Fruit fly (Drosophila melanogaster) whole organism, embryonic: Measurements from ENCODE around the gene dpp.

Experiments
- Awh ChIP-seq: fragments of 200-800 bp; sonication (Bioruptor generic); IDR thresholded peaks from 2 replicates; pipeline ENCODE4, ENCODE4 v1.3.6; 2022; ENCODE audit warnings: missing biosample characterization, missing genetic modification characterization
- B-H1 ChIP-seq: fragments of 200-800 bp; sonication (Bioruptor generic); IDR thresholded peaks from 3 replicates; pipeline ENCODE4 v1.3.6; 2022; ENCODE audit warnings: missing biosample characterization, missing genetic modification characterization
- BtbVII ChIP-seq: fragments of 200-800 bp; sonication (Bioruptor generic); optimal IDR thresholded peaks from 3 replicates; lab custom pipeline; 2017; ENCODE audit warnings: missing biosample characterization, mild to moderate bottlenecking, missing genetic modification characterization
- CG10209 ChIP-seq: fragments of 200-800 bp; sonication (Bioruptor generic); optimal IDR thresholded peaks from 3 replicates; lab custom pipeline; 2017; ENCODE audit warnings: missing biosample characterization, mild to moderate bottlenecking, missing genetic modification characterization, missing genetic modification reagents
- CG10366 ChIP-seq: fragments of 200-800 bp; sonication (Bioruptor generic); IDR thresholded peaks from 2 replicates; pipeline ENCODE4 v1.3.6; 2022; ENCODE audit warnings: missing biosample characterization, missing genetic modification characterization
- CG11504 ChIP-seq: fragments of 200-800 bp; sonication (Bioruptor generic); optimal IDR thresholded peaks from 3 replicates; lab custom pipeline; 2019; ENCODE audit warnings: missing biosample characterization, mild to moderate bottlenecking, missing genetic modification characterization, moderate library complexity
- CG11560 ChIP-seq: fragments of 200-800 bp; sonication (Bioruptor generic); IDR thresholded peaks from 3 replicates; pipeline ENCODE4 v1.3.6; 2022; ENCODE audit warnings: missing biosample characterization, missing genetic modification characterization
- CG11696 ChIP-seq: fragments of 200-800 bp; sonication (Bioruptor generic); IDR thresholded peaks from 2 replicates; pipeline ENCODE4 v1.3.6; 2022; ENCODE audit warnings: missing biosample characterization, missing genetic modification characterization
- CG12104 ChIP-seq: fragments of 200-800 bp; sonication (Bioruptor generic); optimal IDR thresholded peaks from 3 replicates; lab custom pipeline; 2016; ENCODE audit warnings: missing biosample characterization, missing genetic modification characterization
- CG13287 ChIP-seq: fragments of 200-800 bp; sonication (Bioruptor generic); IDR thresholded peaks from 2 replicates; pipeline ENCODE4 v1.3.6; 2022; ENCODE audit warnings: missing biosample characterization, missing genetic modification characterization; ENCODE audit not compliant: partially characterized antibody
- CG13424 ChIP-seq: fragments of 200-800 bp; sonication (Bioruptor generic); optimal IDR thresholded peaks from 2 replicates; lab custom pipeline; 2019; ENCODE audit warnings: missing biosample characterization, mild to moderate bottlenecking, missing genetic modification characterization, moderate library complexity
- CG14050 ChIP-seq: fragments of 200-800 bp; sonication (Bioruptor generic); IDR thresholded peaks from 3 replicates; pipeline ENCODE4 v1.3.6; 2022; ENCODE audit warnings: missing biosample characterization, missing genetic modification characterization
- CG1529 ChIP-seq: fragments of 200-800 bp; sonication (Bioruptor generic); optimal IDR thresholded peaks from 3 replicates; lab custom pipeline; 2018; ENCODE audit warnings: missing biosample characterization, missing genetic modification characterization
- CG17186 ChIP-seq: fragments of 200-800 bp; sonication (Bioruptor generic); optimal IDR thresholded peaks from 3 replicates; lab custom pipeline; 2017; ENCODE audit warnings: missing biosample characterization, missing genetic modification reagents, missing genetic modification characterization
- CG17912 ChIP-seq: fragments of 200-800 bp; sonication (Bioruptor generic); optimal IDR thresholded peaks from 2 replicates; lab custom pipeline; 2018; ENCODE audit warnings: missing biosample characterization, mild to moderate bottlenecking, missing genetic modification characterization
- CG3281 ChIP-seq: fragments of 200-800 bp; sonication (Bioruptor generic); optimal IDR thresholded peaks from 3 replicates; lab custom pipeline; 2017; ENCODE audit warnings: missing biosample characterization, mild to moderate bottlenecking, missing genetic modification characterization
- CG4282 ChIP-seq: fragments of 200-800 bp; sonication (Bioruptor generic); optimal IDR thresholded peaks from 2 replicates; lab custom pipeline; 2016; ENCODE audit warnings: missing biosample characterization, missing genetic modification characterization
- CG43689 ChIP-seq: fragments of 200-800 bp; sonication (Bioruptor generic); IDR thresholded peaks from 2 replicates; pipeline ENCODE4 v1.3.6; 2022; ENCODE audit warnings: missing biosample characterization, missing genetic modification characterization
- CG4424 ChIP-seq: fragments of 200-800 bp; sonication (Bioruptor generic); optimal IDR thresholded peaks from 3 replicates; lab custom pipeline; 2016; ENCODE audit warnings: missing biosample characterization, missing genetic modification characterization
- CG4820 ChIP-seq: fragments of 200-800 bp; sonication (Bioruptor generic); optimal IDR thresholded peaks from 3 replicates; lab custom pipeline; 2016; ENCODE audit warnings: missing biosample characterization, missing genetic modification characterization
- CG5245 ChIP-seq: fragments of 200-800 bp; sonication (Bioruptor generic); optimal IDR thresholded peaks from 3 replicates; lab custom pipeline; 2016; ENCODE audit warnings: missing biosample characterization, missing genetic modification characterization
- Eip74EF ChIP-seq, 2 experiments: fragments of 200-800 bp in 1 of 2; fragments of >200 bp in 1 of 2; sonication (Bioruptor generic) in 1 of 2; optimal IDR thresholded peaks; 2 replicates each; lab custom pipeline; 2017 to 2019; ENCODE audit warnings: missing biosample characterization in 2 of 2, missing genetic modification characterization in 2 of 2, mild to moderate bottlenecking in 1 of 2, moderate library complexity in 1 of 2
- Ets97D ChIP-seq: fragments of 200-800 bp; sonication (Bioruptor generic); optimal IDR thresholded peaks from 3 replicates; lab custom pipeline; 2016; ENCODE audit warnings: missing biosample characterization, missing genetic modification characterization
- HLH3B ChIP-seq: fragments of 200-800 bp; sonication (Bioruptor generic); IDR thresholded peaks from 2 replicates; pipeline ENCODE4 v1.3.6; 2022; ENCODE audit warnings: missing biosample characterization, missing genetic modification characterization
- HmgZ ChIP-seq: fragments of 200-800 bp; sonication (Bioruptor generic); optimal IDR thresholded peaks from 2 replicates; lab custom pipeline; 2018; ENCODE audit warnings: missing biosample characterization, mild to moderate bottlenecking, missing genetic modification characterization
- Hr51 ChIP-seq, 2 experiments: fragments of 200-800 bp; sonication (Bioruptor generic); optimal IDR thresholded peaks; 2 replicates in 1 of 2; 3 replicates in 1 of 2; lab custom pipeline; 2016 to 2018; ENCODE audit warnings: missing biosample characterization in 2 of 2, missing genetic modification characterization in 2 of 2, mild to moderate bottlenecking in 1 of 2, moderate library complexity in 1 of 2
- NC2β ChIP-seq: fragments of 200-800 bp; sonication (Bioruptor generic); optimal IDR thresholded peaks from 2 replicates; lab custom pipeline; 2016; ENCODE audit warnings: missing biosample characterization, missing genetic modification characterization
- Nf-YB ChIP-seq: fragments of 200-800 bp; sonication (Bioruptor generic); optimal IDR thresholded peaks from 3 replicates; lab custom pipeline; 2019; ENCODE audit warnings: missing biosample characterization, mild to moderate bottlenecking, missing genetic modification characterization, moderate library complexity
- Spps ChIP-seq: fragments of 200-800 bp; sonication (Bioruptor generic); optimal IDR thresholded peaks from 2 replicates; lab custom pipeline; 2018; ENCODE audit warnings: missing biosample characterization, mild to moderate bottlenecking, missing genetic modification characterization
- Sry-δ ChIP-seq: fragments of 200-800 bp; sonication (Bioruptor generic); optimal IDR thresholded peaks from 2 replicates; lab custom pipeline; 2016; ENCODE audit warnings: missing biosample characterization, missing genetic modification characterization
- Tbp ChIP-seq: fragments of >200 bp; optimal IDR thresholded peaks from 2 replicates; lab custom pipeline; 2018; ENCODE audit warnings: missing biosample characterization, missing genetic modification characterization
- Xrp1 ChIP-seq: fragments of 200-800 bp; sonication (Bioruptor generic); IDR thresholded peaks from 2 replicates; pipeline ENCODE4 v1.3.6; 2022; ENCODE audit warnings: missing biosample characterization, missing genetic modification characterization
- ac ChIP-seq: fragments of 200-800 bp; sonication (Bioruptor generic); optimal IDR thresholded peaks from 3 replicates; lab custom pipeline; 2017; ENCODE audit warnings: missing biosample characterization, mild to moderate bottlenecking, missing genetic modification characterization
- ap ChIP-seq: fragments of 200-800 bp; sonication (Bioruptor generic); IDR thresholded peaks from 2 replicates; pipeline ENCODE4 v1.3.6; 2022; ENCODE audit warnings: missing biosample characterization, missing genetic modification characterization
- chif ChIP-seq, 2 experiments: fragments of 200-800 bp; sonication (Bioruptor generic); optimal IDR thresholded peaks; 3 replicates each; lab custom pipeline; 2016; ENCODE audit warnings: missing biosample characterization in 2 of 2, missing genetic modification characterization in 2 of 2
- chinmo ChIP-seq: fragments of 200-800 bp; sonication (Bioruptor generic); IDR thresholded peaks from 4 replicates; pipeline ENCODE4 v1.3.6; 2022; ENCODE audit warnings: missing biosample characterization, missing genetic modification characterization; ENCODE audit not compliant: partially characterized antibody
- chm ChIP-seq: fragments of 200-800 bp; sonication (Bioruptor generic); IDR thresholded peaks from 2 replicates; pipeline ENCODE4 v1.3.6; 2022; ENCODE audit warnings: missing biosample characterization, missing genetic modification characterization
- fd3F ChIP-seq: fragments of 200-800 bp; sonication (Bioruptor generic); optimal IDR thresholded peaks from 2 replicates; lab custom pipeline; 2018; ENCODE audit warnings: missing biosample characterization, mild to moderate bottlenecking, missing genetic modification characterization, moderate library complexity
- gsb-n ChIP-seq: fragments of 200-800 bp; sonication (Bioruptor generic); optimal IDR thresholded peaks from 3 replicates; lab custom pipeline; 2018; ENCODE audit warnings: missing biosample characterization, mild to moderate bottlenecking, missing genetic modification characterization
- her ChIP-seq: fragments of 200-800 bp; sonication (Bioruptor generic); optimal IDR thresholded peaks from 2 replicates; lab custom pipeline; 2016; ENCODE audit warnings: missing biosample characterization, missing genetic modification characterization
- nmo ChIP-seq: fragments of 200-800 bp; sonication (Bioruptor generic); optimal IDR thresholded peaks from 2 replicates; lab custom pipeline; 2018; ENCODE audit warnings: missing biosample characterization, mild to moderate bottlenecking, missing genetic modification characterization, moderate library complexity
- otp ChIP-seq: fragments of 200-800 bp; sonication (Bioruptor generic); IDR thresholded peaks from 3 replicates; pipeline ENCODE4, ENCODE4 v1.3.6; 2022; ENCODE audit warnings: missing biosample characterization, missing genetic modification characterization
- ssp ChIP-seq: fragments of 200-800 bp; sonication (Bioruptor generic); IDR thresholded peaks from 2 replicates; pipeline ENCODE4 v1.3.6; 2022; ENCODE audit warnings: missing biosample characterization, missing genetic modification characterization
- stwl ChIP-seq: fragments of 200-800 bp; sonication (Bioruptor generic); optimal IDR thresholded peaks from 3 replicates; lab custom pipeline; 2018; ENCODE audit warnings: missing biosample characterization, mild to moderate bottlenecking, missing genetic modification characterization, moderate library complexity
- tio ChIP-seq: fragments of 200-800 bp; sonication (Bioruptor generic); optimal IDR thresholded peaks from 2 replicates; lab custom pipeline; 2017; ENCODE audit warnings: missing biosample characterization, missing genetic modification characterization, inconsistent platforms
- tll ChIP-seq, 2 experiments: fragments of 200-800 bp in 1 of 2; fragments of >200 bp in 1 of 2; sonication (Bioruptor generic) in 1 of 2; optimal IDR thresholded peaks; 2 replicates each; lab custom pipeline; 2017 to 2019; ENCODE audit warnings: missing biosample characterization in 2 of 2, missing genetic modification characterization in 2 of 2, mild to moderate bottlenecking in 1 of 2, moderate library complexity in 1 of 2
- trem ChIP-seq: fragments of 200-800 bp; optimal IDR thresholded peaks from 3 replicates; lab custom pipeline; 2019; ENCODE audit warnings: missing biosample characterization, mild to moderate bottlenecking, missing genetic modification characterization, moderate library complexity
- tup ChIP-seq: fragments of 200-800 bp; sonication (Bioruptor generic); optimal IDR thresholded peaks from 2 replicates; lab custom pipeline; 2016; ENCODE audit warnings: missing biosample characterization, mild to moderate bottlenecking, missing genetic modification characterization, moderate library complexity
- wor ChIP-seq: fragments of 200-800 bp; sonication (Bioruptor generic); IDR thresholded peaks from 2 replicates; pipeline ENCODE4 v1.3.6; 2022; ENCODE audit warnings: missing biosample characterization, missing genetic modification characterization
- zfh1 ChIP-seq: fragments of 200-800 bp; sonication (Bioruptor generic); IDR thresholded peaks from 3 replicates; pipeline ENCODE4 v1.3.6; 2022; ENCODE audit warnings: missing biosample characterization, missing genetic modification characterization

dpp gene

DNA sequence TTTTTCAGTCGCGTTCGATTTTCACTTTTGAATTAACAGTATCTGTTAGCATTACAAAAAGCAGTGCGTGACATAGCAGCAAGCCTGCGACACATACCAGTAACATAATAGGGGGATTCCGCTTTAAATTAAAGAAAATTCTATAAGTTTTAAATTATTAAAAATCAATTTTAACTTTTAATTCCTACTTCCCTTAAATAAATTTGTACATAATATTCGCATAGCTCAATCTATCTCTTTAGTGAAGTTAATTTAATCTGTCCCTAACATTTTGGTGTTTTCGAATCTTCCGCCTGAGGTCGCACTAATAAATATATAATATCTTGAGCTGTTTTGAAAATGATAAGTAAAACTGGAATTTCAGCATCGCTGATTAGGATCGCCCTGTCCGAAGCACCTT lies 7.7 kb upstream of the dpp start, which contains the start of gene CG9886 (continued):
- TF ChIP-seq Eip74EF (GFP tag; optimal IDR thresholded peaks at IDR 0.05; lab: Kevin White, UChicago) = peak in 1 of 2 experiments; percentile 17
- TF ChIP-seq CG4424 = peak; percentile 68
- TF ChIP-seq tll (GFP tag; optimal IDR thresholded peaks at IDR 0.05; lab: Kevin White, UChicago) = peak in 1 of 2 experiments; percentile 6
- TF ChIP-seq Hr51 (GFP tag; optimal IDR thresholded peaks at IDR 0.05; lab: Kevin White, UChicago) = peak; percentile 3 to 78
- peak; percentile 29 for TF ChIP-seq CG12104 (GFP tag; lab: Kevin White, UChicago)
- TF ChIP-seq her (GFP tag; lab: Kevin White, UChicago) = no peak
- TF ChIP-seq CG17912 (GFP tag; lab: Kevin White, UChicago) = no peak
- peak; percentile 83 for TF ChIP-seq CG13424 (tag; lab: Kevin White, UChicago)
- no peak for TF ChIP-seq ac (GFP tag; lab: Kevin White, UChicago)
- peak; percentile 50 for TF ChIP-seq CG10366 (GFP tag; lab: Robert Waterston, UW)
- peak; percentile 53 for TF ChIP-seq CG10209 (GFP tag; lab: Kevin White, UChicago)
- peak; percentile 18 for TF ChIP-seq CG1529 (GFP tag; lab: Kevin White, UChicago)
- peak; percentile 15 for TF ChIP-seq tup
- no peak for TF ChIP-seq CG43689 (GFP tag; lab: Robert Waterston, UW)
- TF ChIP-seq Ets97D (GFP tag; lab: Kevin White, UChicago) = peak; percentile 23
- no peak; the same call in 2 of the 3 replicates for TF ChIP-seq CG14050 (GFP tag; lab: Robert Waterston, UW)
- peak; percentile 52 for TF ChIP-seq CG3281 (GFP tag; lab: Kevin White, UChicago)
- peak; percentile 84 for TF ChIP-seq nmo
- TF ChIP-seq stwl (tag; lab: Kevin White, UChicago) = peak; percentile 89
- TF ChIP-seq Tbp = no peak
- no peak for TF ChIP-seq Awh (GFP tag; lab: Robert Waterston, UW)
- TF ChIP-seq ssp = peak; percentile 45
- peak; percentile 72 for TF ChIP-seq gsb-n
- TF ChIP-seq Spps = peak; percentile 39
- no peak for TF ChIP-seq chinmo
- TF ChIP-seq wor (GFP tag; lab: Robert Waterston, UW) = no peak
- TF ChIP-seq CG17186 (GFP tag; lab: Kevin White, UChicago) = peak; percentile 6
- peak; percentile 21 for TF ChIP-seq tio (GFP tag; lab: Kevin White, UChicago)
- TF ChIP-seq BtbVII (GFP tag; lab: Kevin White, UChicago) = peak; percentile 43
- TF ChIP-seq trem (tag; lab: Kevin White, UChicago) = peak; percentile 82
- TF ChIP-seq HLH3B (GFP tag; lab: Robert Waterston, UW) = peak; percentile 18; the same call in 1 of the 2 replicates
- peak; percentile 24; the same call in 1 of the 2 replicates for TF ChIP-seq CG11696 (GFP tag; lab: Robert Waterston, UW)
- peak; percentile 53; the same call in 1 of the 2 replicates for TF ChIP-seq CG13287 (GFP tag; lab: Robert Waterston, UW)
- peak; percentile 82 for TF ChIP-seq Xrp1
- no peak for TF ChIP-seq otp
- TF ChIP-seq zfh1 = peak; percentile 62; the same call in 2 of the 3 replicates
- no peak for TF ChIP-seq chm (GFP tag; lab: Robert Waterston, UW)
- TF ChIP-seq CG11504 (tag; lab: Kevin White, UChicago) = peak; percentile 81
- no peak for TF ChIP-seq CG4282 (GFP tag; lab: Kevin White, UChicago)
- no peak for TF ChIP-seq NC2β
- TF ChIP-seq CG4820 (GFP tag; lab: Kevin White, UChicago) = peak; percentile 33
- TF ChIP-seq fd3F (GFP tag; lab: Kevin White, UChicago) = peak; percentile 35
- peak; percentile 12; the same call in 1 of the 3 replicates for TF ChIP-seq B-H1 (GFP tag; lab: Robert Waterston, UW)
- TF ChIP-seq HmgZ (tag; lab: Kevin White, UChicago) = peak; percentile 48
- peak in 1 of 2 experiments; percentile 38 for TF ChIP-seq chif (GFP tag; optimal IDR thresholded peaks at IDR 0.05; lab: Kevin White, UChicago)
- TF ChIP-seq ap (GFP tag; lab: Robert Waterston, UW) = 0 out of 2 replicates have a peak, but pooled peaks have one; percentile 22
- TF ChIP-seq CG5245 (GFP tag; lab: Kevin White, UChicago) = peak; percentile 26
- TF ChIP-seq CG11560 = no peak
- TF ChIP-seq Nf-YB (GFP tag; lab: Kevin White, UChicago) = peak; percentile 49
- TF ChIP-seq Sry-δ (GFP tag; lab: Kevin White, UChicago) = no peak
